Fruit fly (Drosophila melanogaster) whole organism, pupa: Measurements from ENCODE around the gene CG31300.

ENCODE experiments used
- CG10348 ChIP-seq: fragments of 200-800 bp; sonication (Bioruptor generic); IDR thresholded peaks from 2 replicates; pipeline ENCODE4 v1.3.6; 2022; ENCODE audit warnings: missing biosample characterization, missing genetic modification characterization
- CG12605 ChIP-seq: fragments of 200-800 bp; sonication (Bioruptor generic); IDR thresholded peaks from 2 replicates; pipeline ENCODE4 v1.3.6; 2022; ENCODE audit warnings: missing biosample characterization, missing genetic modification characterization
- CG13204 ChIP-seq: fragments of 200-800 bp; sonication (Bioruptor generic); optimal IDR thresholded peaks from 2 replicates; lab custom pipeline; 2018; ENCODE audit warnings: missing biosample characterization, mild to moderate bottlenecking, missing genetic modification characterization, moderate library complexity
- CG14655 ChIP-seq: fragments of 200-800 bp; sonication (Bioruptor generic); optimal IDR thresholded peaks from 3 replicates; lab custom pipeline; 2017; ENCODE audit warnings: mild to moderate bottlenecking, missing biosample characterization, missing genetic modification reagents, missing genetic modification characterization
- CG15710 ChIP-seq: fragments of 200-800 bp; sonication (Bioruptor generic); optimal IDR thresholded peaks from 2 replicates; lab custom pipeline; 2018; ENCODE audit warnings: missing biosample characterization, mild to moderate bottlenecking, missing genetic modification characterization, moderate library complexity
- CG17806 ChIP-seq: fragments of 200-800 bp; sonication (Bioruptor generic); optimal IDR thresholded peaks from 2 replicates; lab custom pipeline; 2018; ENCODE audit warnings: missing biosample characterization, mild to moderate bottlenecking, missing genetic modification characterization, moderate library complexity
- CG32121 ChIP-seq: fragments of 200-800 bp; sonication (Bioruptor generic); IDR thresholded peaks from 2 replicates; pipeline ENCODE4 v1.3.6; 2022; ENCODE audit warnings: missing biosample characterization, missing genetic modification characterization
- CG34367 ChIP-seq: fragments of 200-800 bp; sonication (Bioruptor generic); optimal IDR thresholded peaks from 2 replicates; lab custom pipeline; 2018; ENCODE audit warnings: missing biosample characterization, mild to moderate bottlenecking, missing genetic modification characterization
- CG4496 ChIP-seq: fragments of 200-800 bp; sonication (Bioruptor generic); IDR thresholded peaks from 3 replicates; pipeline ENCODE4 v1.3.6; 2022; ENCODE audit warnings: missing biosample characterization, missing genetic modification characterization
- CG8159 ChIP-seq: fragments of 200-800 bp; sonication (Bioruptor generic); optimal IDR thresholded peaks from 3 replicates; lab custom pipeline; 2018; ENCODE audit warnings: missing biosample characterization, mild to moderate bottlenecking, missing genetic modification characterization, moderate library complexity
- CG8301 ChIP-seq: fragments of 200-800 bp; sonication (Bioruptor generic); optimal IDR thresholded peaks from 2 replicates; lab custom pipeline; 2018; ENCODE audit warnings: missing biosample characterization, mild to moderate bottlenecking, missing genetic modification characterization
- CG9948 ChIP-seq: fragments of 200-800 bp; sonication (Bioruptor generic); optimal IDR thresholded peaks from 2 replicates; lab custom pipeline; 2018; ENCODE audit warnings: missing biosample characterization, mild to moderate bottlenecking, missing genetic modification characterization, moderate library complexity
- D1 ChIP-seq: fragments of 200-800 bp; sonication (Bioruptor generic); optimal IDR thresholded peaks from 2 replicates; lab custom pipeline; 2018; ENCODE audit warnings: missing biosample characterization, mild to moderate bottlenecking, missing genetic modification characterization, moderate library complexity
- EcR ChIP-seq: fragments of 200-800 bp; sonication (Bioruptor generic); optimal IDR thresholded peaks from 3 replicates; lab custom pipeline; 2019; ENCODE audit warnings: missing biosample characterization, missing genetic modification characterization, mild to moderate bottlenecking, moderate library complexity, missing genetic modification reagents
- Ets98B ChIP-seq: fragments of 200-800 bp; sonication (Bioruptor generic); IDR thresholded peaks from 2 replicates; pipeline ENCODE4 v1.3.6; 2022; ENCODE audit warnings: missing biosample characterization, missing genetic modification characterization
- Pif1A ChIP-seq: fragments of 200-800 bp; sonication (Bioruptor generic); optimal IDR thresholded peaks from 3 replicates; lab custom pipeline; 2016; ENCODE audit warnings: missing biosample characterization, missing genetic modification characterization
- Pif1B ChIP-seq: fragments of 200-800 bp; sonication (Bioruptor generic); optimal IDR thresholded peaks from 3 replicates; lab custom pipeline; 2016; ENCODE audit warnings: missing biosample characterization, missing genetic modification characterization
- Snoo ChIP-seq: fragments of 200-800 bp; sonication (Bioruptor generic); optimal IDR thresholded peaks from 3 replicates; lab custom pipeline; 2017; ENCODE audit warnings: missing biosample characterization, mild to moderate bottlenecking, missing genetic modification characterization, inconsistent platforms
- fd96Ca ChIP-seq: fragments of 200-800 bp; sonication (Bioruptor generic); IDR thresholded peaks from 3 replicates; pipeline ENCODE4 v1.3.6; 2022; ENCODE audit warnings: missing biosample characterization, missing genetic modification characterization
- gl ChIP-seq: fragments of 200-800 bp; sonication (Bioruptor generic); optimal IDR thresholded peaks from 2 replicates; lab custom pipeline; 2018; ENCODE audit warnings: missing biosample characterization, mild to moderate bottlenecking, missing genetic modification characterization
- rn ChIP-seq: fragments of 200-800 bp; sonication (Bioruptor generic); IDR thresholded peaks from 2 replicates; pipeline ENCODE4 v1.3.6; 2022; ENCODE audit warnings: missing biosample characterization, missing genetic modification characterization

The CG31300 gene

DNA sequence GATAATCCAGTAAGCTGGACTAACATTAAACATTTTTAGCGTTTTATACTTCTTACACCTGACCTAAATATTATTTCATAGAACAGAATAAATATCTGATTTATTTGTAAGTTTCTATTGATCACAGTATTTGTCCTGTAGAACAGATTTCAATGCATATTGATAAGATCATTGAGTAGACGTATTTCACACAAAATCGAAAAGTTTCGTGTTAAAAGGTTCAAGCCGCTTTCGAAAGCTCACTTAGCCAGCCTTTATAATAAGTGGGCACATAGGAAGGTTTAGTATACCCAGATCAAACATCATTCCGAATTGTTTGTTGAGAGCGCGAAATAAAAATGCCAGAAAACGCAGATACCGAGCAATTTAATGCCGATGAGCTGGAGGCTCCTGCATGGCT lies 6.2 kb downstream of the CG31300 start, which contains the start of gene CG11893:
Gene CG11893, plus strand, starts transcription at position 301 of the 400 bp plus-strand sequence.
- no peak for TF ChIP-seq CG17806 (tag; lab: Kevin White, UChicago)
- TF ChIP-seq Snoo, result no peak
- TF ChIP-seq CG4496 (GFP tag; lab: Robert Waterston, UW), result no peak
- no peak for TF ChIP-seq Pif1B
- no peak for TF ChIP-seq Ets98B (GFP tag; lab: Robert Waterston, UW)

DNA sequence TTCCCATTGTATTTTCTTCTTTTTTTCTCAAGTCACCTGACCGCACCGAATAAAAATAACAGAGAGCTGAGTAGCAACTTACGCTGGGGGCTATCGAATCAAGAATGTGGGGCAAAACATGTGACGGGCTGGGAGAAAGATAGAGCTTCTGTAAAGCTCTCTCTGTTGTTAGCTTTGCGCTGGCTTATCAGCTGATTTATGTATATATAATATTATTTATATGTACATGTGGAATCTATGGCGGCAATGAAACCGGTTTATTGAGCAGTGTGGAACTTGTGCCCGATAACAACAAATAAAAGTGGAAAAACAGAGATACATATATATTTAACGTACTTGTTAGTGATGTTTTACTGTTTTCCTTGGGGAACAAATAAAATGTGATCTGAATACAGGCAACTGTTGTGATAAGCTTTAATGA lies 9.5 kb downstream of the CG31300 start, which contains the start of gene CG31098:
Gene CG31098, minus strand, starts transcription at position 114 of the 421 bp plus-strand sequence.
- no peak for TF ChIP-seq EcR
- peak; percentile 10 for TF ChIP-seq Pif1A (GFP tag; lab: Kevin White, UChicago)
- TF ChIP-seq Pif1B, result peak; percentile 37

- TF ChIP-seq Snoo (no peak), EcR (peak; percentile 63), CG32121 (peak; percentile 43; the same call in 1 of the 2 replicates), CG8301 (tag; lab: Kevin White, UChicago) (no peak), rn (no peak), fd96Ca (GFP tag; lab: Robert Waterston, UW) (no peak)
Observed at dm6 chr3R:25295320-25296020, 12.1 kb downstream of the CG31300 start, which contains the start of gene CG31102. CG31102 (minus strand) TSS chr3R:25295594.

DNA sequence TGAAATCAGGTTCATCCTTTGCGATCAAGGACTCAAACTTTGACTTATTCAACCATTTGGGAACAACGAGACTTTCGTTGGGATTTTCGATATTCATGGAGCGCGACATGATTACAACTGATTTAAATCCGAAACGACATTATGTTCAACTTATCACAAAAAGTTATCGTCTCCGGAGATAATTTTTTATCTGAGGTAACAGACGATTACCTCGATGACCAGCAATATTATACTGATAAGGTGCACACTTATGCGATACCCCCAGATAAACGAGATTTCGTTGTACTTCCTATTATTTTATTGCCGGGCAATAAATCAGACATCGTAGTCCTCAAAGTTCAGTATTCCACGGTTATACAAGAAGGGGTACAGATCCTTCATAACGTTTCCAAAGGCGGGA lies 14.3 kb downstream of the CG31300 start, which contains the start of gene CG31097:
Gene CG31097, minus strand, starts transcription at position 101 of the 400 bp plus-strand sequence.
- no peak for TF ChIP-seq Pif1B
- no peak for TF ChIP-seq CG13204
- no peak for TF ChIP-seq rn
- no peak for TF ChIP-seq CG15710
- TF ChIP-seq fd96Ca (GFP tag; lab: Robert Waterston, UW), result no peak

DNA sequence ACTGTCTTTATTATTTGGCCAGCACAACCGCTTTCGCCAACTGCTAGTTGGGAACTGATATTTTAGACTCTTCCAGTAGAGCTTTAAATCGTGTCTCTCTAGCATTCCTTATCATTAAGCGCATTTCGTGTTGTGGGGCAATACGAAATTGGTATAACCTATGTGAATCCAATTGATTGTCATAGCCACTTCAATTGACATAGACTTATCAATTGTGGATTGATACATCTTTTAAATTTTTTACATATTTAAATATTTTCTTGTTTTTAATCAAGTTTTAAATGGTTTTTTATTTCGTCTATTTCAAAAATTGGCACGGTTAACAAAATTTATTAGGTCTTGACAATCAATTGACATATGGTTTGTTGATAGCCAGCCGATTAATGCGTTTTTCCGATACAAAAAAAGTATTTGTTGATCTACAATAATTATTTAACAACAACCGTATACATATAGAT lies 16.1 kb downstream of the CG31300 start, which contains the start of gene CG31288:
Gene CG31288, minus strand, starts transcription at position 51 of the 458 bp plus-strand sequence.
- TF ChIP-seq CG32121 (no peak), CG34367 (tag; lab: Kevin White, UChicago) (no peak), D1 (tag; lab: Kevin White, UChicago) (no peak), gl (tag; lab: Kevin White, UChicago) (no peak)
- TF ChIP-seq, all 21 proteins: peak for 0

DNA sequence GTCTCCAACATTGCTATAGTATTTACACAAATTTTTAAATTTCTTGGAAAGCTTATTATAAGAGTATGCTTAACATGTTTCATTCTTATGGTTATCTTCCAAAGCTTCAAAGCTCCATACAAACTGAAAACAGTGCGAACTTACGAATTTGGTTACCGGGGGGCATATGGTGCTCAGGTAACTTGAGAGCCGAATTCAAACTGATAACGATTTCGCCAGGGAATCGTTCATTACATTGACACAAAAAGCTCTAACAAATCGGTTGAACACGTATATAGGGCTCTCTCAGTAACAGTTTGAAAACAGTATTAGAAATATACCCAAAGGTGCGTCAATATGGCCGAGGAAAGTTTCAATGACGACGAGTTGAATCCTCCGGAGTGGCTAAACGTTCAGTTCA lies 17.2 kb downstream of the CG31300 start, which contains the start of gene CG13659:
Gene CG13659, plus strand, starts transcription at position 317 of the 400 bp plus-strand sequence.
- TF ChIP-seq Ets98B (GFP tag; lab: Robert Waterston, UW) (no peak), CG8301 (tag; lab: Kevin White, UChicago) (no peak), CG8159 (tag; lab: Kevin White, UChicago) (no peak), CG9948 (no peak), CG4496 (GFP tag; lab: Robert Waterston, UW) (no peak), fd96Ca (GFP tag; lab: Robert Waterston, UW) (no peak), Pif1A (GFP tag; lab: Kevin White, UChicago) (no peak), CG34367 (tag; lab: Kevin White, UChicago) (no peak), CG13204 (no peak), rn (no peak), D1 (tag; lab: Kevin White, UChicago) (no peak), CG12605 (no peak), gl (tag; lab: Kevin White, UChicago) (no peak), CG17806 (tag; lab: Kevin White, UChicago) (no peak), Snoo (no peak), CG10348 (no peak), Pif1B (no peak), CG32121 (no peak), CG14655 (GFP tag; lab: Kevin White, UChicago) (no peak), EcR (no peak)
- TF ChIP-seq, all 21 proteins: peak for 0

DNA sequence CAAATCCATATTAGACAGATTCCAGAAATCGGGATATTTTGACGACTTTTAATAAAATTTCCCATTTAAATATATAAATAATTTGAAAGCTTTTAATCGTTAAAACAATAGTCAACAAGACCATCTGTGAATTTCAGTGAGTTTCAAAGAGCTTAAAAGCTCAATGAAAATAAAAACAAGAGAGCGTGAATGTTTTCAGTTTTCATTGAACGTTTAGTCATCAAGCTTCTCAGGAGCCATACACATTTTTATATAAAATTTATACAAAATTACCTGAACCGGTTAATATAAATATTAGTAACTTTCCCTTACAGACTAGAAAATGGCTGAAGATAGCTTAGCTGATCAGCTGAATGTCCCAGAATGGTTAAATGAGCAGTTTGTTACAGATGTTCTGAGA lies 18.8 kb downstream of the CG31300 start, which contains the start of gene CG31370:
Gene CG31370, plus strand, starts transcription at position 226 of the 400 bp plus-strand sequence.
- TF ChIP-seq CG10348 (no peak), gl (tag; lab: Kevin White, UChicago) (no peak), CG4496 (GFP tag; lab: Robert Waterston, UW) (no peak), CG17806 (tag; lab: Kevin White, UChicago) (no peak), CG32121 (no peak), Pif1A (GFP tag; lab: Kevin White, UChicago) (no peak), Snoo (no peak), D1 (tag; lab: Kevin White, UChicago) (no peak), CG12605 (no peak), CG34367 (tag; lab: Kevin White, UChicago) (no peak), Pif1B (no peak), fd96Ca (GFP tag; lab: Robert Waterston, UW) (no peak)
